Worm (Caenorhabditis elegans) whole organism, L2 larva: ENCODE measurements around the gene klp-19.
"Not testable (repeated sequence)": the region's sequence is repeated elsewhere in the genome, so short reads cannot be mapped to it uniquely, and the experiment has no call there.

Experiments
- C34F6.9 ChIP-seq: fragments of 150-350 bp; optimal IDR thresholded peaks from 2 replicates; lab custom pipeline; 2014; ENCODE audit warnings: missing biosample characterization, missing genetic modification characterization
- F13H6.1 ChIP-seq: sonication (generic microtip); optimal IDR thresholded peaks from 2 replicates; lab custom pipeline; 2016; ENCODE audit warnings: missing genetic modification characterization, missing compliant biosample characterization
- R02D3.7 ChIP-seq: fragments of 150-350 bp; optimal IDR thresholded peaks from 2 replicates; lab custom pipeline; 2014; ENCODE audit warnings: missing biosample characterization, missing genetic modification characterization
- Y55F3AM.14 ChIP-seq: fragments of 200-800 bp; sonication (Bioruptor generic); optimal IDR thresholded peaks from 2 replicates; lab custom pipeline; 2018; ENCODE audit warnings: mild to moderate bottlenecking, missing genetic modification characterization, missing compliant biosample characterization
- alr-1 ChIP-seq: fragments of 150-350 bp; optimal IDR thresholded peaks from 2 replicates; lab custom pipeline; 2014; ENCODE audit warnings: missing biosample characterization, missing genetic modification characterization
- ama-1 ChIP-seq: fragments of 150-350 bp; optimal IDR thresholded peaks from 2 replicates; lab custom pipeline; 2018; ENCODE audit warnings: inconsistent platforms
- blmp-1 ChIP-seq: sonication (generic microtip); optimal IDR thresholded peaks from 2 replicates; lab custom pipeline; 2017; ENCODE audit warnings: missing genetic modification characterization, mild to moderate bottlenecking, missing compliant biosample characterization, antibody characterized with exemption, moderate library complexity; ENCODE audit not compliant: insufficient read depth
- ceh-16 ChIP-seq: fragments of 150-350 bp; optimal IDR thresholded peaks from 2 replicates; lab custom pipeline; 2014; ENCODE audit warnings: missing biosample characterization, missing genetic modification characterization
- crh-2 ChIP-seq: sonication (generic microtip); optimal IDR thresholded peaks from 2 replicates; lab custom pipeline; 2017; ENCODE audit warnings: missing biosample characterization, missing genetic modification characterization
- dmd-4 ChIP-seq: sonication (generic microtip); optimal IDR thresholded peaks from 2 replicates; lab custom pipeline; 2017; ENCODE audit warnings: missing biosample characterization, missing genetic modification characterization
- egl-27 ChIP-seq: sonication (generic microtip); optimal IDR thresholded peaks from 3 replicates; lab custom pipeline; 2017; ENCODE audit warnings: missing biosample characterization, missing genetic modification reagents, missing genetic modification characterization
- elt-3 ChIP-seq: sonication (generic microtip); optimal IDR thresholded peaks from 2 replicates; lab custom pipeline; 2017; ENCODE audit warnings: missing biosample characterization, missing genetic modification characterization
- fos-1 ChIP-seq: fragments of 150-350 bp; optimal IDR thresholded peaks from 2 replicates; lab custom pipeline; 2014; ENCODE audit warnings: missing biosample characterization, missing genetic modification characterization
- gmeb-1 ChIP-seq: fragments of 150-350 bp; optimal IDR thresholded peaks from 2 replicates; lab custom pipeline; 2014; ENCODE audit warnings: missing biosample characterization, missing genetic modification characterization
- lin-11 ChIP-seq: fragments of 150-350 bp; sonication (generic microtip); optimal IDR thresholded peaks from 2 replicates; lab custom pipeline; 2014; ENCODE audit warnings: missing biosample characterization, missing genetic modification characterization, inconsistent platforms, mixed read lengths
- lin-13 ChIP-seq: fragments of 150-350 bp; optimal IDR thresholded peaks from 2 replicates; lab custom pipeline; 2014; ENCODE audit warnings: missing biosample characterization, missing genetic modification reagents, missing genetic modification characterization
- lin-39 ChIP-seq: fragments of 150-350 bp; optimal IDR thresholded peaks from 2 replicates; lab custom pipeline; 2014; ENCODE audit warnings: missing biosample characterization, missing genetic modification reagents, missing genetic modification characterization
- lsy-2 ChIP-seq, 2 experiments: fragments of 150-350 bp in 1 of 2; sonication (generic microtip) in 1 of 2; optimal IDR thresholded peaks; 2 replicates each; lab custom pipeline; 2014 to 2017; ENCODE audit warnings: missing biosample characterization in 2 of 2, missing genetic modification characterization in 2 of 2
- mab-5 ChIP-seq: fragments of 150-350 bp; optimal IDR thresholded peaks from 2 replicates; lab custom pipeline; 2014; ENCODE audit warnings: missing biosample characterization, missing genetic modification characterization
- mdl-1 ChIP-seq, 2 experiments: fragments of 150-350 bp in 1 of 2; sonication (generic microtip) in 1 of 2; optimal IDR thresholded peaks; 2 replicates each; lab custom pipeline; 2017; ENCODE audit warnings: missing biosample characterization in 2 of 2, missing genetic modification characterization in 2 of 2
- nhr-10 ChIP-seq: sonication (generic microtip); optimal IDR thresholded peaks from 2 replicates; lab custom pipeline; 2017; ENCODE audit warnings: missing biosample characterization, missing genetic modification characterization
- nhr-129 ChIP-seq: fragments of 150-350 bp; optimal IDR thresholded peaks from 2 replicates; lab custom pipeline; 2014; ENCODE audit warnings: missing biosample characterization, missing genetic modification characterization
- nhr-25 ChIP-seq: fragments of 150-350 bp; sonication (generic microtip); optimal IDR thresholded peaks from 3 replicates; lab custom pipeline; 2014; ENCODE audit warnings: missing biosample characterization, missing genetic modification characterization
- nhr-77 ChIP-seq: fragments of 150-350 bp; optimal IDR thresholded peaks from 2 replicates; lab custom pipeline; 2014; ENCODE audit warnings: missing biosample characterization, missing genetic modification characterization
- sem-4 ChIP-seq: fragments of 150-350 bp; optimal IDR thresholded peaks from 2 replicates; lab custom pipeline; 2014; ENCODE audit warnings: missing biosample characterization, missing genetic modification reagents, missing genetic modification characterization
- sma-3 ChIP-seq: sonication (generic microtip); optimal IDR thresholded peaks from 2 replicates; lab custom pipeline; 2016; ENCODE audit warnings: missing genetic modification reagents, missing genetic modification characterization, missing compliant biosample characterization
- sma-9 ChIP-seq, 2 experiments: fragments of 150-350 bp in 1 of 2; sonication (generic microtip) in 1 of 2; optimal IDR thresholded peaks; 2 replicates each; lab custom pipeline; 2014 to 2016; ENCODE audit warnings: missing genetic modification characterization in 2 of 2, mild to moderate bottlenecking in 1 of 2, missing biosample characterization in 1 of 2, missing compliant biosample characterization in 1 of 2, missing genetic modification reagents in 1 of 2, moderate library complexity in 1 of 2
- snpc-4 ChIP-seq: fragments of 150-350 bp; optimal IDR thresholded peaks from 2 replicates; lab custom pipeline; 2014; ENCODE audit warnings: missing biosample characterization, missing genetic modification characterization
- unc-55 ChIP-seq: fragments of 150-350 bp; sonication (generic microtip); optimal IDR thresholded peaks from 3 replicates; lab custom pipeline; 2014; ENCODE audit warnings: missing biosample characterization, missing genetic modification reagents, missing genetic modification characterization
- unc-62 ChIP-seq: fragments of 150-350 bp; optimal IDR thresholded peaks from 2 replicates; lab custom pipeline; 2014; ENCODE audit warnings: missing biosample characterization, missing genetic modification reagents, missing genetic modification characterization
- zag-1 ChIP-seq: fragments of 150-350 bp; optimal IDR thresholded peaks from 2 replicates; lab custom pipeline; 2014; ENCODE audit warnings: missing biosample characterization, missing genetic modification characterization
- ztf-1 ChIP-seq: fragments of 200-800 bp; sonication (Bioruptor generic); conservative IDR thresholded peaks from 2 replicates; pipeline ENCODE4 v1.3.6; 2022; ENCODE audit warnings: missing genetic modification characterization, missing compliant biosample characterization
- ztf-4 ChIP-seq: fragments of 150-350 bp; optimal IDR thresholded peaks from 2 replicates; lab custom pipeline; 2014; ENCODE audit warnings: missing biosample characterization, missing genetic modification characterization

The klp-19 gene

ce11 chrIII:13301983-13302382 is 5.1 kb downstream of the klp-19 start:
- TF ChIP-seq dmd-4 (tag; lab: Kevin White, UChicago) (no peak), unc-62 (no peak), sma-3 (GFP tag; lab: Kevin White, UChicago) (no peak), lin-39 (tag; lab: Kevin White, UChicago) (no peak), ama-1 (lab: Kevin White, UChicago) (no peak), R02D3.7 (tag; lab: Kevin White, UChicago) (no peak), sem-4 (tag; lab: Kevin White, UChicago) (no peak), lin-11 (tag; lab: Kevin White, UChicago) (no peak), Y55F3AM.14 (GFP tag; lab: Kevin White, UChicago) (no peak), zag-1 (no peak), blmp-1 (tag; lab: Kevin White, UChicago) (no peak), nhr-77 (no peak), nhr-129 (tag; lab: Kevin White, UChicago) (no peak), mdl-1 (tag; optimal IDR thresholded peaks at IDR 0.05; lab: Kevin White, UChicago) (no peak), snpc-4 (tag; lab: Kevin White, UChicago) (no peak), sma-9 (GFP tag; optimal IDR thresholded peaks at IDR 0.05; lab: Kevin White, UChicago) (no peak), sma-9 (tag; optimal IDR thresholded peaks at IDR 0.05; lab: Kevin White, UChicago) (no peak), mab-5 (tag; lab: Kevin White, UChicago) (no peak)

ce11 chrIII:13298722-13299431 is 8.2 kb downstream of the klp-19 start, which contains the start of gene pgm-2:
TSS of gene pgm-2 (plus strand) at chrIII:13299378.
- TF ChIP-seq snpc-4 (tag; lab: Kevin White, UChicago) (no peak), egl-27 (tag; lab: Kevin White, UChicago) (no peak), nhr-25 (tag; lab: Kevin White, UChicago) (peak; percentile 16), sma-3 (GFP tag; lab: Kevin White, UChicago) (peak; percentile 6), lin-11 (tag; lab: Kevin White, UChicago) (no peak), fos-1 (tag; lab: Kevin White, UChicago) (peak; percentile 62), ztf-1 (GFP tag; lab: Robert Waterston, UW) (no peak), nhr-10 (tag; lab: Kevin White, UChicago) (no peak), ztf-4 (tag; lab: Kevin White, UChicago) (no peak), ceh-16 (tag; lab: Kevin White, UChicago) (peak; percentile 27), alr-1 (tag; lab: Kevin White, UChicago) (no peak), elt-3 (no peak)

ce11 chrIII:13296289-13296874 is 10.7 kb downstream of the klp-19 start, which contains the start of gene npp-18:
TSS of gene npp-18 (plus strand) at chrIII:13296853.
- TF ChIP-seq sma-3 (GFP tag; lab: Kevin White, UChicago) (peak; percentile 56), snpc-4 (tag; lab: Kevin White, UChicago) (peak; percentile 17), blmp-1 (tag; lab: Kevin White, UChicago) (peak; percentile 45), lsy-2 (tag; optimal IDR thresholded peaks at IDR 0.05; lab: Kevin White, UChicago) (peak in 1 of 2 experiments; percentile 77), unc-55 (GFP tag; lab: Kevin White, UChicago) (peak; percentile 58), lin-13 (GFP tag; lab: Kevin White, UChicago) (peak; percentile 74), C34F6.9 (tag; lab: Kevin White, UChicago) (peak; percentile 51), sem-4 (tag; lab: Kevin White, UChicago) (peak; percentile 38), fos-1 (tag; lab: Kevin White, UChicago) (peak; percentile 33), F13H6.1 (tag; lab: Kevin White, UChicago) (peak; percentile 61), sma-9 (GFP tag; optimal IDR thresholded peaks at IDR 0.05; lab: Kevin White, UChicago) (peak; percentile 63), gmeb-1 (tag; lab: Kevin White, UChicago) (peak; percentile 78), crh-2 (tag; lab: Kevin White, UChicago) (peak; percentile 60)
- not testable (repeated sequence) for TF ChIP-seq sma-9 (tag; optimal IDR thresholded peaks at IDR 0.05; lab: Kevin White, UChicago)
